Fruit fly (Drosophila melanogaster): ENCODE results near the gene VAChT.
A peak's percentile ranks its signal among the peaks of the same experiment; 100 is the strongest.

The VAChT gene

dm6 chr3R:18758548-18759257 is 53.4 kb downstream of the VAChT start, which contains the start of gene Epg5:
Epg5 (minus strand) TSS chr3R:18758873.
- no peak for TF ChIP-seq spab (GFP tag; optimal IDR thresholded peaks at IDR 0.05)
- peak; percentile 52; the same call in 1 of the 2 replicates for TF ChIP-seq CG11294 (GFP tag; IDR thresholded peaks at IDR 0.05)
- peak; percentile 50; the same call in 1 of the 2 replicates for TF ChIP-seq Gug (GFP tag; IDR thresholded peaks at IDR 0.05)
- no peak for TF ChIP-seq ss (GFP tag; optimal IDR thresholded peaks at IDR 0.05)
- peak; percentile 79 for TF ChIP-seq cyc (GFP tag; optimal IDR thresholded peaks at IDR 0.05)
- peak in 1 of 2 experiments; percentile 42 for TF ChIP-seq salr (GFP tag; optimal IDR thresholded peaks at IDR 0.05)
- TF ChIP-seq svp (GFP tag), result peak; percentile 93
- TF ChIP-seq Sox15 (GFP tag; optimal IDR thresholded peaks at IDR 0.05), result peak; percentile 67
- TF ChIP-seq Met (GFP tag; optimal IDR thresholded peaks at IDR 0.05), result no peak
- TF ChIP-seq CG31627 (GFP tag; optimal IDR thresholded peaks at IDR 0.05), result peak; percentile 86
- peak; percentile 88 for TF ChIP-seq esn (GFP tag; optimal IDR thresholded peaks at IDR 0.05)
- TF ChIP-seq acj6 (GFP tag; optimal IDR thresholded peaks at IDR 0.05), result no peak
- TF ChIP-seq Ets96B (tag; optimal IDR thresholded peaks at IDR 0.05), result no peak
- TF ChIP-seq Blimp-1 (GFP tag; optimal IDR thresholded peaks at IDR 0.05), result no peak
- peak; percentile 19 for TF ChIP-seq CG6854 (GFP tag; optimal IDR thresholded peaks at IDR 0.05)
- TF ChIP-seq Ets21C (GFP tag; optimal IDR thresholded peaks at IDR 0.05), result no peak
- peak; percentile 32 for TF ChIP-seq fd59A (GFP tag; optimal IDR thresholded peaks at IDR 0.05)
- peak; percentile 37; the same call in 1 of the 3 replicates for TF ChIP-seq eg (GFP tag; IDR thresholded peaks at IDR 0.05)
- peak; percentile 37; the same call in 1 of the 3 replicates for TF ChIP-seq CG6163 (GFP tag; IDR thresholded peaks at IDR 0.05)
- TF ChIP-seq CG6792 (GFP tag; optimal IDR thresholded peaks at IDR 0.05), result peak; percentile 70
- peak; percentile 87 for TF ChIP-seq lz (GFP tag; optimal IDR thresholded peaks at IDR 0.05)
- TF ChIP-seq Sox14 (GFP tag; optimal IDR thresholded peaks at IDR 0.05), result peak; percentile 94
- 0 out of 2 replicates have a peak, but pooled peaks have one; percentile 11 for TF ChIP-seq CG15336 (GFP tag; IDR thresholded peaks at IDR 0.05)
- TF ChIP-seq CG8632 (GFP tag; optimal IDR thresholded peaks at IDR 0.05), result peak; percentile 53
- peak; percentile 62 for TF ChIP-seq CG11902 (GFP tag; optimal IDR thresholded peaks at IDR 0.05)
- TF ChIP-seq CG6808 (GFP tag; optimal IDR thresholded peaks at IDR 0.05), result peak; percentile 100
- peak; percentile 25 for TF ChIP-seq Eip93F (GFP tag; optimal IDR thresholded peaks at IDR 0.05)
